Worm (Caenorhabditis elegans): ENCODE data around the gene cyp-33C6.

The cyp-33C6 gene

ce11 chrV:2238012-2238411 is 11.2 kb downstream of the cyp-33C6 start:
- TF ChIP-seq hmbx-1 (tag; optimal IDR thresholded peaks at IDR 0.05) (no peak), scrt-1 (GFP tag; IDR thresholded peaks at IDR 0.05) (no peak), ama-1 (optimal IDR thresholded peaks at IDR 0.05) (no peak), ets-7 (tag; optimal IDR thresholded peaks at IDR 0.05) (no peak), ceh-36 (tag; optimal IDR thresholded peaks at IDR 0.05) (no peak), hnd-1 (tag; optimal IDR thresholded peaks at IDR 0.05) (no peak), B0310.2 (tag; optimal IDR thresholded peaks at IDR 0.05) (no peak), hmg-4 (GFP tag; optimal IDR thresholded peaks at IDR 0.05) (no peak), F13C5.2 (tag; optimal IDR thresholded peaks at IDR 0.05) (no peak), flt-1 (GFP tag; IDR thresholded peaks at IDR 0.05) (no peak)

- no peak for TF ChIP-seq tra-4 (tag; optimal IDR thresholded peaks at IDR 0.05)
Measured at ce11 chrV:2235848-2236247, 13.4 kb downstream of the cyp-33C6 start, which contains the start of gene cyp-33C4. TSS of gene cyp-33C4 (plus strand) at chrV:2236140.

ce11 chrV:2233177-2233576 is 16.0 kb downstream of the cyp-33C6 start, which contains the start of gene nhr-96:
TSS of gene nhr-96 (plus strand) at chrV:2233477.
- TF ChIP-seq scrt-1 (GFP tag; IDR thresholded peaks at IDR 0.05) (no peak), tbx-37 (GFP tag; conservative IDR thresholded peaks at IDR 0.05) (no peak), ama-1 (optimal IDR thresholded peaks at IDR 0.05) (no peak), tbx-11 (GFP tag; IDR thresholded peaks at IDR 0.05) (no peak), aly-1 (tag; optimal IDR thresholded peaks at IDR 0.05) (no peak), sea-1 (GFP tag; conservative IDR thresholded peaks at IDR 0.05) (no peak), hnd-1 (tag; optimal IDR thresholded peaks at IDR 0.05) (no peak), hmbx-1 (tag; optimal IDR thresholded peaks at IDR 0.05) (no peak), hmg-4 (GFP tag; optimal IDR thresholded peaks at IDR 0.05) (no peak)

DNA sequence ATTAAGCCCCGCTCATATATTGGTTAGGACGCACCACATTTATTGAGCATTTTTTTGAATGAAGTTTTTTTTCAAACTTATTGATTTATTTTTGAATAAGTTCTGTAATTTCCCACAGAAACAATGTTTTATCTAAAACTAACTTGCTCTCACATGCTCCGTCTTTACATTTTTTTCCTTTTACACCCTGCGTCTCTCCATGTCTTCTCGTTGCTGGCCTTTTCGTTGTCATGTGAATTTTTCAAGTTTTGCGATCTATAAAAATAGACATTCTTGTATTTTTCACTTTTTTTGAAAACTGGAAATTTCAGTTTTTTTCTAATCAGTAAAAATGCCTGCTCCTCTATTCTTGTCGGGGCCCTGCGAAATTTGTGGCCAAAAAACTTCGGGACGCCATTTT is 18.3 kb downstream of the cyp-33C6 start, which contains the start of gene nhr-134:
Gene nhr-134 (plus strand): TSS at position 312 of the 400 bp plus-strand sequence.
- TF ChIP-seq hnd-1 (tag; optimal IDR thresholded peaks at IDR 0.05) (no peak), scrt-1 (GFP tag; IDR thresholded peaks at IDR 0.05) (no peak), F13C5.2 (tag; optimal IDR thresholded peaks at IDR 0.05) (no peak), ama-1 (optimal IDR thresholded peaks at IDR 0.05) (no peak), sea-1 (GFP tag; conservative IDR thresholded peaks at IDR 0.05) (no peak), pes-1 (GFP tag; IDR thresholded peaks at IDR 0.05) (no peak), tra-4 (tag; optimal IDR thresholded peaks at IDR 0.05) (no peak), hmg-4 (GFP tag; optimal IDR thresholded peaks at IDR 0.05) (no peak), aly-1 (tag; optimal IDR thresholded peaks at IDR 0.05) (no peak), tbx-11 (GFP tag; IDR thresholded peaks at IDR 0.05) (no peak), tbx-37 (GFP tag; conservative IDR thresholded peaks at IDR 0.05) (no peak), ceh-13 (GFP tag; optimal IDR thresholded peaks at IDR 0.05) (no peak), hmbx-1 (tag; optimal IDR thresholded peaks at IDR 0.05) (no peak), ets-7 (tag; optimal IDR thresholded peaks at IDR 0.05) (no peak), flt-1 (GFP tag; IDR thresholded peaks at IDR 0.05) (no peak)

ce11 chrV:2228781-2229180 is 20.4 kb downstream of the cyp-33C6 start, which contains the start of gene nhr-126:
TSS of gene nhr-126 (plus strand) at chrV:2229081.
- TF ChIP-seq tra-4 (tag; optimal IDR thresholded peaks at IDR 0.05) = no peak
- no peak for TF ChIP-seq hnd-1 (tag; optimal IDR thresholded peaks at IDR 0.05)

- TF ChIP-seq tbx-11 (GFP tag; IDR thresholded peaks at IDR 0.05) (no peak), hmbx-1 (tag; optimal IDR thresholded peaks at IDR 0.05) (no peak), tbx-37 (GFP tag; conservative IDR thresholded peaks at IDR 0.05) (no peak), F13C5.2 (tag; optimal IDR thresholded peaks at IDR 0.05) (no peak), aly-1 (tag; optimal IDR thresholded peaks at IDR 0.05) (no peak), B0310.2 (tag; optimal IDR thresholded peaks at IDR 0.05) (no peak), hmg-4 (GFP tag; optimal IDR thresholded peaks at IDR 0.05) (no peak), flt-1 (GFP tag; IDR thresholded peaks at IDR 0.05) (no peak), scrt-1 (GFP tag; IDR thresholded peaks at IDR 0.05) (no peak), sea-1 (GFP tag; conservative IDR thresholded peaks at IDR 0.05) (no peak), ceh-36 (tag; optimal IDR thresholded peaks at IDR 0.05) (no peak), ama-1 (optimal IDR thresholded peaks at IDR 0.05) (no peak), ets-7 (tag; optimal IDR thresholded peaks at IDR 0.05) (no peak), tra-4 (tag; optimal IDR thresholded peaks at IDR 0.05) (no peak), pes-1 (GFP tag; IDR thresholded peaks at IDR 0.05) (no peak), ceh-13 (GFP tag; optimal IDR thresholded peaks at IDR 0.05) (no peak), hnd-1 (tag; optimal IDR thresholded peaks at IDR 0.05) (no peak)
Measured at ce11 chrV:2226903-2227302, 22.3 kb downstream of the cyp-33C6 start, which contains the start of gene nhr-18. TSS of gene nhr-18 (plus strand) at chrV:2227203.

DNA sequence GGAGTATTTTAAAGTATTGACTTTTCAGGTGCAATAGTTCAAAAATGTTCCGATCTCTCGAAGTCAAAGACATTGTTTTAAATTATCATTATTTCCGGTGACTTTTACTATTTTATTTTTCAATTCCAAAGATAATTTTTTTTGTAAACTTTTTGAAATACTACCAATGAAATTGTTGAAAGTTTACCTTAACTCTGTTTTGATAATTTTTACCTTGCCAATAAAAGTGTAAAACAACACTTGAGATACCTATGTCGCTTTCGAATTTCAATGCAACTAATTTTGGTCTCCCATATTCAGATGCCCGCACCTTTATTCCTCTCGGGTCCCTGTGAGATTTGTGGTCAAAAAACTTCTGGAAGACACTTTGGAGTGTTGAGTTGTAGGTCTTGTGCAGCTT is 24.1 kb downstream of the cyp-33C6 start, which contains the start of gene nhr-103:
Gene nhr-103 (plus strand): TSS at position 301 of the 400 bp plus-strand sequence.
- TF ChIP-seq hnd-1 (tag; optimal IDR thresholded peaks at IDR 0.05) (no peak), hmg-4 (GFP tag; optimal IDR thresholded peaks at IDR 0.05) (no peak), ama-1 (optimal IDR thresholded peaks at IDR 0.05) (no peak), ceh-13 (GFP tag; optimal IDR thresholded peaks at IDR 0.05) (no peak), tra-4 (tag; optimal IDR thresholded peaks at IDR 0.05) (no peak), aly-1 (tag; optimal IDR thresholded peaks at IDR 0.05) (no peak), sea-1 (GFP tag; conservative IDR thresholded peaks at IDR 0.05) (no peak), F13C5.2 (tag; optimal IDR thresholded peaks at IDR 0.05) (no peak), tbx-37 (GFP tag; conservative IDR thresholded peaks at IDR 0.05) (no peak), ets-7 (tag; optimal IDR thresholded peaks at IDR 0.05) (no peak), B0310.2 (tag; optimal IDR thresholded peaks at IDR 0.05) (no peak), ceh-36 (tag; optimal IDR thresholded peaks at IDR 0.05) (no peak), pes-1 (GFP tag; IDR thresholded peaks at IDR 0.05) (no peak), tbx-11 (GFP tag; IDR thresholded peaks at IDR 0.05) (no peak), hmbx-1 (tag; optimal IDR thresholded peaks at IDR 0.05) (no peak), scrt-1 (GFP tag; IDR thresholded peaks at IDR 0.05) (no peak), flt-1 (GFP tag; IDR thresholded peaks at IDR 0.05) (no peak)

DNA sequence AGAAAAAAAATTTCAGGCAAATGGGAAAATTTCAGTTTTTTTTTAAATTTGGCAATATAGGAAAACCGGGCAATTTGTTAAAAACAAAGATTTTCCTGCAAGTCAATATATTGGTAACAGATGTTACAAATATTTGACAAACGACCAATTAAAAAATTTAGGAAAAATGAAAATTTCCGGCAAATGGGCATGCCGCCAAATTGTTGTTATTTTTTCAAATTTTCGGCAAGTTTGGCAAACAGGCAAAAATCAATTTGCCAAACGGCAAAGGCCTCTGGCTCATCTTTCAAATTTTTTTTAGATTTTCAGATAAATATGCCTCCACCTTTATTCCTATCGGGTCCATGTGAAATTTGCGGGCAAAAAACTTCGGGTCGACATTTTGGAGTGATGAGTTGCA is 27.4 kb downstream of the cyp-33C6 start, which contains the start of gene nhr-128:
Gene nhr-128 (plus strand): TSS at position 301 of the 400 bp plus-strand sequence.
- TF ChIP-seq aly-1 (tag; optimal IDR thresholded peaks at IDR 0.05) (no peak), F13C5.2 (tag; optimal IDR thresholded peaks at IDR 0.05) (no peak), hmbx-1 (tag; optimal IDR thresholded peaks at IDR 0.05) (no peak), tra-4 (tag; optimal IDR thresholded peaks at IDR 0.05) (no peak), hmg-4 (GFP tag; optimal IDR thresholded peaks at IDR 0.05) (no peak), hnd-1 (tag; optimal IDR thresholded peaks at IDR 0.05) (no peak), sea-1 (GFP tag; conservative IDR thresholded peaks at IDR 0.05) (no peak), ama-1 (optimal IDR thresholded peaks at IDR 0.05) (no peak), ceh-36 (tag; optimal IDR thresholded peaks at IDR 0.05) (no peak)
